Fruit fly (Drosophila melanogaster) whole organism, embryonic: Measurements from ENCODE around the gene mRpL12.

Experiments
- Adf1 ChIP-seq: fragments of 200-800 bp; sonication (Bioruptor generic); IDR thresholded peaks from 2 replicates; pipeline ENCODE4 v1.3.6; 2022; ENCODE audit warnings: missing biosample characterization, missing genetic modification characterization
- Atf3 ChIP-seq: fragments of 200-800 bp; sonication (Bioruptor generic); optimal IDR thresholded peaks from 3 replicates; lab custom pipeline; 2016; ENCODE audit warnings: missing biosample characterization, missing genetic modification characterization
- Awh ChIP-seq: fragments of 200-800 bp; sonication (Bioruptor generic); IDR thresholded peaks from 2 replicates; pipeline ENCODE4, ENCODE4 v1.3.6; 2022; ENCODE audit warnings: missing biosample characterization, missing genetic modification characterization
- CG10274 ChIP-seq: fragments of 200-800 bp; sonication (Bioruptor generic); optimal IDR thresholded peaks from 3 replicates; lab custom pipeline; 2017; ENCODE audit warnings: missing biosample characterization, mild to moderate bottlenecking, missing genetic modification characterization
- CG12155 ChIP-seq: fragments of 200-800 bp; sonication (Bioruptor generic); optimal IDR thresholded peaks from 3 replicates; lab custom pipeline; 2016; ENCODE audit warnings: missing biosample characterization, missing genetic modification characterization
- CG12299 ChIP-seq: fragments of 200-800 bp; sonication (Bioruptor generic); optimal IDR thresholded peaks from 2 replicates; lab custom pipeline; 2018; ENCODE audit warnings: missing biosample characterization, mild to moderate bottlenecking, missing genetic modification characterization
- CG15073 ChIP-seq: fragments of 200-800 bp; sonication (Bioruptor generic); optimal IDR thresholded peaks from 2 replicates; lab custom pipeline; 2016; ENCODE audit warnings: missing biosample characterization, missing genetic modification characterization
- CG18476 ChIP-seq: fragments of 200-800 bp; sonication (Bioruptor generic); optimal IDR thresholded peaks from 2 replicates; lab custom pipeline; 2016; ENCODE audit warnings: missing biosample characterization, mild to moderate bottlenecking, missing genetic modification characterization
- CG2116 ChIP-seq: fragments of 200-800 bp; sonication (Bioruptor generic); optimal IDR thresholded peaks from 3 replicates; lab custom pipeline; 2018; ENCODE audit warnings: missing biosample characterization, mild to moderate bottlenecking, missing genetic modification characterization
- CG2129 ChIP-seq: fragments of 200-800 bp; sonication (Bioruptor generic); IDR thresholded peaks from 2 replicates; pipeline ENCODE4 v1.3.6; 2022; ENCODE audit warnings: missing biosample characterization, missing genetic modification characterization; ENCODE audit not compliant: partially characterized antibody
- CG2678 ChIP-seq: fragments of 200-800 bp; sonication (Bioruptor generic); optimal IDR thresholded peaks from 3 replicates; lab custom pipeline; 2019; ENCODE audit warnings: missing biosample characterization, mild to moderate bottlenecking, missing genetic modification characterization, moderate library complexity
- CG2889 ChIP-seq: fragments of 200-800 bp; sonication (Bioruptor generic); IDR thresholded peaks from 3 replicates; pipeline ENCODE4 v1.3.6; 2022; ENCODE audit warnings: missing biosample characterization, missing genetic modification characterization
- CG34422 ChIP-seq: fragments of 200-800 bp; sonication (Bioruptor generic); IDR thresholded peaks from 3 replicates; pipeline ENCODE4 v1.3.6; 2022; ENCODE audit warnings: missing biosample characterization, missing genetic modification characterization
- CG3838 ChIP-seq: fragments of 200-800 bp; sonication (Bioruptor generic); optimal IDR thresholded peaks from 3 replicates; lab custom pipeline; 2016; ENCODE audit warnings: missing biosample characterization, missing genetic modification characterization
- CG6175 ChIP-seq: fragments of 200-800 bp; sonication (Bioruptor generic); IDR thresholded peaks from 3 replicates; pipeline ENCODE4 v1.3.6; 2022; ENCODE audit warnings: missing biosample characterization, missing genetic modification characterization
- CG6272 ChIP-seq: fragments of 200-800 bp; sonication (Bioruptor generic); IDR thresholded peaks from 2 replicates; pipeline ENCODE4 v1.3.6; 2022; ENCODE audit warnings: missing biosample characterization, missing genetic modification characterization
- CG7839 ChIP-seq: fragments of 200-800 bp; sonication (Bioruptor generic); optimal IDR thresholded peaks from 3 replicates; lab custom pipeline; 2018; ENCODE audit warnings: missing biosample characterization, mild to moderate bottlenecking, missing genetic modification characterization, moderate library complexity
- CG7928 ChIP-seq: fragments of 200-800 bp; sonication (Bioruptor generic); optimal IDR thresholded peaks from 2 replicates; lab custom pipeline; 2017; ENCODE audit warnings: missing biosample characterization, mild to moderate bottlenecking, missing genetic modification characterization
- CG8359 ChIP-seq: fragments of 200-800 bp; sonication (Bioruptor generic); optimal IDR thresholded peaks from 2 replicates; lab custom pipeline; 2017; ENCODE audit warnings: missing biosample characterization, mild to moderate bottlenecking, missing genetic modification characterization, borderline replicate concordance
- CG8765 ChIP-seq: fragments of 200-800 bp; sonication (Bioruptor generic); IDR thresholded peaks from 2 replicates; pipeline ENCODE4 v1.3.6; 2022; ENCODE audit warnings: missing biosample characterization, missing genetic modification characterization
- CG9797 ChIP-seq: fragments of 200-800 bp; sonication (Bioruptor generic); optimal IDR thresholded peaks from 3 replicates; lab custom pipeline; 2018; ENCODE audit warnings: missing biosample characterization, mild to moderate bottlenecking, missing genetic modification characterization
- Chrac-16 ChIP-seq: fragments of 200-800 bp; sonication (Bioruptor generic); optimal IDR thresholded peaks from 3 replicates; lab custom pipeline; 2016; ENCODE audit warnings: missing biosample characterization, missing genetic modification characterization
- Doc3 ChIP-seq: fragments of 200-800 bp; sonication (Bioruptor generic); IDR thresholded peaks from 3 replicates; pipeline ENCODE4 v1.3.6; 2022; ENCODE audit warnings: missing biosample characterization, missing genetic modification characterization; ENCODE audit not compliant: partially characterized antibody
- Dp ChIP-seq: fragments of 200-800 bp; sonication (Bioruptor generic); optimal IDR thresholded peaks from 2 replicates; lab custom pipeline; 2018; ENCODE audit warnings: missing biosample characterization, mild to moderate bottlenecking, missing genetic modification characterization, moderate library complexity
- HLH54F ChIP-seq: fragments of 200-800 bp; sonication (Bioruptor generic); optimal IDR thresholded peaks from 3 replicates; lab custom pipeline; 2016; ENCODE audit warnings: missing biosample characterization, missing genetic modification characterization
- Hr51 ChIP-seq, 2 experiments: fragments of 200-800 bp; sonication (Bioruptor generic); optimal IDR thresholded peaks; 2 replicates in 1 of 2; 3 replicates in 1 of 2; lab custom pipeline; 2016 to 2018; ENCODE audit warnings: missing biosample characterization in 2 of 2, missing genetic modification characterization in 2 of 2, mild to moderate bottlenecking in 1 of 2, moderate library complexity in 1 of 2
- Hr78 ChIP-seq, 2 experiments: fragments of 200-800 bp in 1 of 2; fragments of >200 bp in 1 of 2; sonication (Bioruptor generic) in 1 of 2; optimal IDR thresholded peaks; 2 replicates each; lab custom pipeline; 2017 to 2019; ENCODE audit warnings: missing biosample characterization in 2 of 2, missing genetic modification characterization in 2 of 2, mild to moderate bottlenecking in 1 of 2, moderate library complexity in 1 of 2
- Jarid2 ChIP-seq: fragments of 200-800 bp; sonication (Bioruptor generic); optimal IDR thresholded peaks from 3 replicates; lab custom pipeline; 2017; ENCODE audit warnings: mild to moderate bottlenecking, missing biosample characterization, missing genetic modification reagents, missing genetic modification characterization
- Med ChIP-seq: fragments of 200-800 bp; sonication (Bioruptor generic); peaks from one replicate; lab custom pipeline; 2016; ENCODE audit warnings: missing biosample characterization, missing genetic modification characterization, mild to moderate bottlenecking, inconsistent platforms, moderate library complexity
- NK7.1 ChIP-seq: fragments of 200-800 bp; sonication (Bioruptor generic); optimal IDR thresholded peaks from 3 replicates; lab custom pipeline; 2016; ENCODE audit warnings: missing biosample characterization, missing genetic modification characterization
- Opbp ChIP-seq: fragments of 200-800 bp; sonication (Bioruptor generic); IDR thresholded peaks from 3 replicates; pipeline ENCODE4 v1.3.6; 2022; ENCODE audit warnings: missing biosample characterization, missing genetic modification characterization; ENCODE audit not compliant: partially characterized antibody
- Side ChIP-seq: fragments of 200-800 bp; sonication (Bioruptor generic); optimal IDR thresholded peaks from 2 replicates; lab custom pipeline; 2016; ENCODE audit warnings: missing biosample characterization, missing genetic modification characterization
- Sin3A ChIP-seq: fragments of >200 bp; optimal IDR thresholded peaks from 2 replicates; lab custom pipeline; 2018
- ato ChIP-seq: fragments of 200-800 bp; sonication (Bioruptor generic); IDR thresholded peaks from 2 replicates; pipeline ENCODE4 v1.3.6; 2022; ENCODE audit warnings: missing biosample characterization, missing genetic modification characterization; ENCODE audit not compliant: partially characterized antibody
- ci ChIP-seq: fragments of 200-800 bp; sonication (Bioruptor generic); IDR thresholded peaks from 3 replicates; pipeline ENCODE4 v1.3.6; 2022; ENCODE audit warnings: missing biosample characterization, missing genetic modification characterization
- corto ChIP-seq: fragments of 200-800 bp; sonication (Bioruptor generic); optimal IDR thresholded peaks from 2 replicates; lab custom pipeline; 2016; ENCODE audit warnings: missing biosample characterization, mild to moderate bottlenecking, missing genetic modification characterization, moderate library complexity
- gsb-n ChIP-seq: fragments of 200-800 bp; sonication (Bioruptor generic); optimal IDR thresholded peaks from 3 replicates; lab custom pipeline; 2018; ENCODE audit warnings: missing biosample characterization, mild to moderate bottlenecking, missing genetic modification characterization
- jing ChIP-seq: fragments of 200-800 bp; sonication (Bioruptor generic); optimal IDR thresholded peaks from 2 replicates; lab custom pipeline; 2018; ENCODE audit warnings: missing biosample characterization, mild to moderate bottlenecking, missing genetic modification characterization
- kni ChIP-seq: fragments of 200-800 bp; sonication (Bioruptor generic); optimal IDR thresholded peaks from 3 replicates; lab custom pipeline; 2017; ENCODE audit warnings: mild to moderate bottlenecking, missing biosample characterization, missing genetic modification reagents, missing genetic modification characterization
- pan ChIP-seq, 4 experiments: fragments of >200 bp in 3 of 4; fragments of 200-800 bp in 1 of 4; sonication (Bioruptor generic) in 1 of 4; optimal IDR thresholded peaks in 3 of 4; IDR thresholded peaks in 1 of 4; 2 replicates each; pipeline versions ENCODE4 v1.3.6 to Lab custom; 2017 to 2022; ENCODE audit warnings: missing biosample characterization in 2 of 4, missing genetic modification characterization in 2 of 4, mixed read lengths in 1 of 4
- pnt ChIP-seq: fragments of 200-800 bp; sonication (Bioruptor generic); optimal IDR thresholded peaks from 3 replicates; lab custom pipeline; 2016; ENCODE audit warnings: missing biosample characterization, missing genetic modification characterization
- prd ChIP-seq, 3 experiments: fragments of >200 bp in 2 of 3; fragments of 200-800 bp in 1 of 3; sonication (Bioruptor generic) in 1 of 3; optimal IDR thresholded peaks in 2 of 3; IDR thresholded peaks in 1 of 3; 2 replicates in 2 of 3; 3 replicates in 1 of 3; pipeline versions ENCODE4 v1.3.6 to Lab custom; 2017 to 2022; ENCODE audit warnings: missing biosample characterization in 1 of 3, missing genetic modification characterization in 1 of 3
- sd ChIP-seq: fragments of 200-800 bp; sonication (Bioruptor generic); optimal IDR thresholded peaks from 3 replicates; lab custom pipeline; 2018; ENCODE audit warnings: missing biosample characterization, mild to moderate bottlenecking, missing genetic modification characterization, moderate library complexity
- sens ChIP-seq: fragments of 200-800 bp; sonication (Bioruptor generic); peaks from one replicate; lab custom pipeline; 2016; ENCODE audit warnings: missing biosample characterization, missing genetic modification characterization
- slou ChIP-seq: fragments of 200-800 bp; sonication (Bioruptor generic); optimal IDR thresholded peaks from 3 replicates; lab custom pipeline; 2016; ENCODE audit warnings: missing biosample characterization, missing genetic modification characterization
- tap ChIP-seq: fragments of 200-800 bp; optimal IDR thresholded peaks from 3 replicates; lab custom pipeline; 2019; ENCODE audit warnings: missing biosample characterization, mild to moderate bottlenecking, missing genetic modification characterization, moderate library complexity

Gene mRpL12

dm6 chr3L:8996173-8996767 lies 39.7 kb downstream of the mRpL12 start (continued):
- no peak for TF ChIP-seq gsb-n
- 0 out of 2 replicates have a peak, but pooled peaks have one; percentile 42 for TF ChIP-seq CG6272 (GFP tag; lab: Robert Waterston, UW)
- TF ChIP-seq Sin3A, result no peak
- TF ChIP-seq pan (optimal IDR thresholded peaks at IDR 0.05; lab: Kevin White, UChicago), result no peak
- TF ChIP-seq pan (GFP tag; optimal IDR thresholded peaks at IDR 0.05 in 1 of 2, IDR thresholded peaks at IDR 0.05 in 1 of 2), result peak in 1 of 2 experiments; percentile 78
- peak in 1 of 2 experiments; percentile 19 for TF ChIP-seq Hr51 (GFP tag; optimal IDR thresholded peaks at IDR 0.05; lab: Kevin White, UChicago)
- TF ChIP-seq jing, result peak; percentile 50
- peak; percentile 44 for TF ChIP-seq corto (GFP tag; lab: Kevin White, UChicago)
- TF ChIP-seq kni (GFP tag; lab: Kevin White, UChicago), result no peak
- TF ChIP-seq sd (tag; lab: Kevin White, UChicago), result no peak
- TF ChIP-seq CG12155 (GFP tag; lab: Kevin White, UChicago), result peak; percentile 43
- no peak for TF ChIP-seq CG9797
- peak; percentile 94 for TF ChIP-seq ci (GFP tag; lab: Robert Waterston, UW)
- no peak for TF ChIP-seq CG2678 (tag; lab: Kevin White, UChicago)
- no peak for TF ChIP-seq CG6175 (GFP tag; lab: Robert Waterston, UW)
- TF ChIP-seq CG7839 (tag; lab: Kevin White, UChicago), result peak; percentile 73
- no peak for TF ChIP-seq CG2116
- peak; percentile 15 for TF ChIP-seq CG8359 (GFP tag; lab: Kevin White, UChicago)
- no peak for TF ChIP-seq Doc3 (GFP tag; lab: Robert Waterston, UW)

- no peak for TF ChIP-seq CG3838 (GFP tag; lab: Kevin White, UChicago)
- TF ChIP-seq CG8765, result no peak
- TF ChIP-seq pnt (GFP tag; lab: Kevin White, UChicago), result no peak
- TF ChIP-seq HLH54F, result no peak
- no peak for TF ChIP-seq CG12299 (tag; lab: Kevin White, UChicago)
- no peak for TF ChIP-seq CG15073 (GFP tag; lab: Kevin White, UChicago)
- peak; percentile 44; the same call in 2 of the 3 replicates for TF ChIP-seq Opbp (GFP tag; lab: Robert Waterston, UW)
- no peak for TF ChIP-seq Atf3 (GFP tag; lab: Kevin White, UChicago)
- TF ChIP-seq Adf1 (GFP tag; lab: Robert Waterston, UW), result peak; percentile 5; the same call in 1 of the 2 replicates
- TF ChIP-seq Med, result peak; percentile 75
- no peak for TF ChIP-seq CG34422 (GFP tag; lab: Robert Waterston, UW)
- TF ChIP-seq CG2116, result no peak
- TF ChIP-seq Jarid2 (GFP tag; lab: Kevin White, UChicago), result no peak
- TF ChIP-seq NK7.1 (GFP tag; lab: Kevin White, UChicago), result no peak
- TF ChIP-seq prd (optimal IDR thresholded peaks at IDR 0.05; lab: Kevin White, UChicago), result no peak
- TF ChIP-seq prd (GFP tag; IDR thresholded peaks at IDR 0.05; lab: Robert Waterston, UW), result no peak
- no peak for TF ChIP-seq CG7928 (GFP tag; lab: Kevin White, UChicago)
- TF ChIP-seq Side (GFP tag; lab: Kevin White, UChicago), result no peak
- no peak for TF ChIP-seq Hr78 (GFP tag; optimal IDR thresholded peaks at IDR 0.05; lab: Kevin White, UChicago)
- TF ChIP-seq sens (GFP tag; lab: Kevin White, UChicago), result peak; percentile 55
- no peak for TF ChIP-seq Chrac-16 (GFP tag; lab: Kevin White, UChicago)
- no peak for TF ChIP-seq Dp (GFP tag; lab: Kevin White, UChicago)
- no peak for TF ChIP-seq CG10274 (GFP tag; lab: Kevin White, UChicago)
- TF ChIP-seq CG2129 (GFP tag; lab: Robert Waterston, UW), result no peak
- no peak for TF ChIP-seq CG2678 (tag; lab: Kevin White, UChicago)
- 0 out of 2 replicates have a peak, but pooled peaks have one; percentile 24 for TF ChIP-seq Awh (GFP tag; lab: Robert Waterston, UW)
- TF ChIP-seq CG2889 (GFP tag; lab: Robert Waterston, UW), result no peak
- no peak for TF ChIP-seq CG18476 (GFP tag; lab: Kevin White, UChicago)
- no peak for TF ChIP-seq tap (tag; lab: Kevin White, UChicago)
- no peak for TF ChIP-seq slou (GFP tag; lab: Kevin White, UChicago)
- no peak for TF ChIP-seq ato (GFP tag; lab: Robert Waterston, UW)
Measured at dm6 chr3L:8996899-8997685, 40.5 kb downstream of the mRpL12 start.
